Fruit fly (Drosophila melanogaster): ENCODE data around the gene Sox102F.

DNA sequence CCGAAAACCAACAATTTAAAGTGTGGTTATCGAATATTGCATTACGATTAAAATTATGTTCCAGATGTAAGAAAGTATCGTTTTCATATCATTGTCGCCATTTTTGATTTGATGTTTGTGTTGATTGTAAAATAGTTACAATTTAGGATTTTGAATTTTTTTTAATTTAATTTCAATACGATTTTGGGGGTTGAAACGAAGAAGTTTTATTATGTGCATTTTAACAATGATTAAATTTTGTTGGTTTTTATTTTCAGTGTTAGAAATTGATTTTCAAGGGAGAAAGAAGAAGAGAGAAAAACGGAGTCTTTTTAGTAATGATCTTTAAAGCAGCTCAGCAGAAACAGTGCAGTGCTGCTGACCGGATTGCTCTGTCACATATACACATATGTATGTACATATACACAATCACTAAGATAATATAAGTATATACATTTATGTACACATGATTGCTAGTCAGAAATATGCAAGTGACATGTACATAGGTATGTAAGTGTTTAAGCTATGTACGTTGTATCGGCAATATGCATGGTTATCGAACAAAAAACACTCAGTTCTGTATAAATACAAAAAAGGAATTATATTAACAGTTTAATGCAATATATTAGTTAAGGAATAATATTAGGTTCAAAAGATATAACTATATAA lies 45.0 kb upstream of the Sox102F start:
- TF ChIP-seq pan (optimal IDR thresholded peaks at IDR 0.05) (no peak), psq (optimal IDR thresholded peaks at IDR 0.05) (no peak), CG8478 (optimal IDR thresholded peaks at IDR 0.05) (no peak), Dll (optimal IDR thresholded peaks at IDR 0.05) (no peak)
